Fruit fly (Drosophila melanogaster): Measurements from ENCODE around the gene Hex-t1.

Hex-t1 gene

DNA sequence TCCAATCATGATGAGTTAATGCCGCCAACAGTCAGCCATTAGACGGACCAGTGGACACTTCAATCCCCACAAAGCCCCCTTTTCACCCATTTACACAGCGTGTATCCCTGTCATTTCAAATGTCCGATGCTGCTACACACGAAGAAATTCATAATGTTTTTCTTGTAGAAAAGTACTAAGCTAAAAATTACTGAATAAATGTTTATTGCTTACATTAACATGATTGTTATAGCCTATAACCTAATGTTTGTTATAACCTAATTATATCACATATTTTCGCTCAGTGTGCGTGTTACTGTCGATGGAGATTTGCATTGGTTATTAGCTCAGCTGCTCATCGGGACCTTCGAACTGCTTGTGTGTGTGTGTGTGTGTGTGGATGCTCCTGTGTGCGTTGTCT is 12.3 kb upstream of the Hex-t1 start (continued):
- TF ChIP-seq CG16863 (GFP tag; optimal IDR thresholded peaks at IDR 0.05) (peak; percentile 20), CG8359 (GFP tag; optimal IDR thresholded peaks at IDR 0.05; ENCODE audit: borderline replicate concordance) (no peak), CG15269 (tag; optimal IDR thresholded peaks at IDR 0.05) (peak; percentile 37), Ets65A (GFP tag) (peak; percentile 61), ara (GFP tag; IDR thresholded peaks at IDR 0.05) (peak; percentile 52), sc (optimal IDR thresholded peaks at IDR 0.05) (no peak), sc (GFP tag; optimal IDR thresholded peaks at IDR 0.05) (no peak), Hr78 (GFP tag; optimal IDR thresholded peaks at IDR 0.05) (no peak), Hsf (GFP tag; optimal IDR thresholded peaks at IDR 0.05) (peak; percentile 61), sim (GFP tag; IDR thresholded peaks at IDR 0.05) (no peak), dpn (GFP tag; optimal IDR thresholded peaks at IDR 0.05) (peak; percentile 42 to 53), CG5245 (GFP tag; optimal IDR thresholded peaks at IDR 0.05) (peak; percentile 23), HLH54F (GFP tag; optimal IDR thresholded peaks at IDR 0.05) (no peak), sqz (GFP tag; optimal IDR thresholded peaks at IDR 0.05) (no peak), Deaf1 (tag; optimal IDR thresholded peaks at IDR 0.05) (no peak), CG33213 (GFP tag; optimal IDR thresholded peaks at IDR 0.05) (no peak), tx (GFP tag; optimal IDR thresholded peaks at IDR 0.05) (peak; percentile 57), CG14014 (GFP tag; IDR thresholded peaks at IDR 0.05) (peak; percentile 43; the same call in 1 of the 2 replicates), trh (GFP tag; optimal IDR thresholded peaks at IDR 0.05) (peak; percentile 41), CG10267 (tag; optimal IDR thresholded peaks at IDR 0.05) (peak; percentile 13), prd (optimal IDR thresholded peaks at IDR 0.05) (no peak), prd (GFP tag; IDR thresholded peaks at IDR 0.05) (peak; percentile 70; the same call in 2 of the 3 replicates), insv (GFP tag; optimal IDR thresholded peaks at IDR 0.05) (no peak), repo (GFP tag; optimal IDR thresholded peaks at IDR 0.05) (no peak), Fer3 (tag; optimal IDR thresholded peaks at IDR 0.05) (peak; percentile 38), kah (GFP tag; optimal IDR thresholded peaks at IDR 0.05) (no peak), br (optimal IDR thresholded peaks at IDR 0.05) (no peak), dan (GFP tag; IDR thresholded peaks at IDR 0.05) (no peak), CG12071 (GFP tag; optimal IDR thresholded peaks at IDR 0.05) (peak; percentile 40), odd (GFP tag; optimal IDR thresholded peaks at IDR 0.05) (no peak), org-1 (GFP tag; optimal IDR thresholded peaks at IDR 0.05) (no peak), Xrp1 (GFP tag; IDR thresholded peaks at IDR 0.05) (peak; percentile 45; the same call in 1 of the 2 replicates), luna (GFP tag; optimal IDR thresholded peaks at IDR 0.05) (no peak), ase (GFP tag; IDR thresholded peaks at IDR 0.05) (peak; percentile 47; the same call in 2 of the 3 replicates), CG14667 (GFP tag; IDR thresholded peaks at IDR 0.05) (peak; percentile 37), CG17328 (GFP tag; IDR thresholded peaks at IDR 0.05) (peak; percentile 35; the same call in 1 of the 2 replicates), CG15696 (tag; optimal IDR thresholded peaks at IDR 0.05) (no peak), CG10274 (GFP tag; optimal IDR thresholded peaks at IDR 0.05) (no peak), CG34224 (GFP tag; IDR thresholded peaks at IDR 0.05; ENCODE audit: partially characterized antibody) (no peak), ATbp (GFP tag; optimal IDR thresholded peaks at IDR 0.05) (peak; percentile 38), CG2120 (GFP tag; optimal IDR thresholded peaks at IDR 0.05) (peak; percentile 20), CG8281 (tag; optimal IDR thresholded peaks at IDR 0.05) (no peak), Hr3 (GFP tag; optimal IDR thresholded peaks at IDR 0.05) (peak; percentile 12), CG3163 (GFP tag; optimal IDR thresholded peaks at IDR 0.05) (no peak), ttk (GFP tag; IDR thresholded peaks at IDR 0.05) (peak; percentile 49; the same call in 1 of the 2 replicates), tap (tag; optimal IDR thresholded peaks at IDR 0.05) (peak; percentile 23), CG6791 (GFP tag; IDR thresholded peaks at IDR 0.05; ENCODE audit: partially characterized antibody) (no peak), shn (GFP tag; optimal IDR thresholded peaks at IDR 0.05) (no peak), zfh1 (GFP tag; IDR thresholded peaks at IDR 0.05) (0 out of 3 replicates have a peak, but pooled peaks have one; percentile 41), slou (GFP tag; optimal IDR thresholded peaks at IDR 0.05) (no peak), NK7.1 (GFP tag; optimal IDR thresholded peaks at IDR 0.05) (no peak), gfzf (GFP tag; optimal IDR thresholded peaks at IDR 0.05) (no peak)

Data from whole organism, embryonic.